Fruit fly (Drosophila melanogaster) whole organism, embryonic: ENCODE results near the gene dob.

Experiments
- B-H2 ChIP-seq: fragments of 200-800 bp; sonication (Bioruptor generic); optimal IDR thresholded peaks from 2 replicates; lab custom pipeline; 2018; ENCODE audit warnings: missing biosample characterization, mild to moderate bottlenecking, missing genetic modification characterization
- CG10565 ChIP-seq: fragments of 200-800 bp; sonication (Bioruptor generic); optimal IDR thresholded peaks from 3 replicates; lab custom pipeline; 2016; ENCODE audit warnings: missing biosample characterization, mild to moderate bottlenecking, missing genetic modification characterization
- CG11456 ChIP-seq: fragments of 200-800 bp; sonication (Bioruptor generic); IDR thresholded peaks from 3 replicates; pipeline ENCODE4 v1.3.6; 2022; ENCODE audit warnings: missing biosample characterization, missing genetic modification characterization
- CG11504 ChIP-seq: fragments of 200-800 bp; sonication (Bioruptor generic); optimal IDR thresholded peaks from 3 replicates; lab custom pipeline; 2019; ENCODE audit warnings: missing biosample characterization, mild to moderate bottlenecking, missing genetic modification characterization, moderate library complexity
- CG1233 ChIP-seq: fragments of 200-800 bp; sonication (Bioruptor generic); optimal IDR thresholded peaks from 4 replicates; lab custom pipeline; 2018; ENCODE audit warnings: missing biosample characterization, mild to moderate bottlenecking, missing genetic modification characterization
- CG13424 ChIP-seq: fragments of 200-800 bp; sonication (Bioruptor generic); optimal IDR thresholded peaks from 2 replicates; lab custom pipeline; 2019; ENCODE audit warnings: missing biosample characterization, mild to moderate bottlenecking, missing genetic modification characterization, moderate library complexity
- CG15696 ChIP-seq: fragments of 200-800 bp; sonication (Bioruptor generic); optimal IDR thresholded peaks from 2 replicates; lab custom pipeline; 2019; ENCODE audit warnings: missing biosample characterization, mild to moderate bottlenecking, missing genetic modification characterization, moderate library complexity
- CG1792 ChIP-seq: fragments of 200-800 bp; sonication (Bioruptor generic); optimal IDR thresholded peaks from 2 replicates; lab custom pipeline; 2016; ENCODE audit warnings: missing biosample characterization, missing genetic modification characterization
- CG2889 ChIP-seq: fragments of 200-800 bp; sonication (Bioruptor generic); IDR thresholded peaks from 3 replicates; pipeline ENCODE4 v1.3.6; 2022; ENCODE audit warnings: missing biosample characterization, missing genetic modification characterization
- CG3163 ChIP-seq: fragments of 200-800 bp; sonication (Bioruptor generic); optimal IDR thresholded peaks from 3 replicates; lab custom pipeline; 2016; ENCODE audit warnings: missing biosample characterization, missing genetic modification characterization
- CG33557 ChIP-seq: fragments of 200-800 bp; sonication (Bioruptor generic); optimal IDR thresholded peaks from 2 replicates; lab custom pipeline; 2019; ENCODE audit warnings: missing biosample characterization, mild to moderate bottlenecking, missing genetic modification characterization, moderate library complexity
- CG34224 ChIP-seq: fragments of 200-800 bp; sonication (Bioruptor generic); IDR thresholded peaks from 3 replicates; pipeline ENCODE4 v1.3.6; 2022; ENCODE audit warnings: missing biosample characterization, missing genetic modification characterization; ENCODE audit not compliant: partially characterized antibody
- CG34422 ChIP-seq: fragments of 200-800 bp; sonication (Bioruptor generic); IDR thresholded peaks from 3 replicates; pipeline ENCODE4 v1.3.6; 2022; ENCODE audit warnings: missing biosample characterization, missing genetic modification characterization
- CG3726 ChIP-seq: fragments of 200-800 bp; sonication (Bioruptor generic); IDR thresholded peaks from 3 replicates; pipeline ENCODE4, ENCODE4 v1.3.6; 2022; ENCODE audit warnings: missing biosample characterization, missing genetic modification characterization
- CG3847 ChIP-seq: fragments of 200-800 bp; sonication (Bioruptor generic); IDR thresholded peaks from 2 replicates; pipeline ENCODE4 v1.3.6; 2022; ENCODE audit warnings: missing biosample characterization, missing genetic modification characterization
- CG7928 ChIP-seq: fragments of 200-800 bp; sonication (Bioruptor generic); optimal IDR thresholded peaks from 2 replicates; lab custom pipeline; 2017; ENCODE audit warnings: missing biosample characterization, mild to moderate bottlenecking, missing genetic modification characterization
- CG8290 ChIP-seq, 3 experiments: fragments of 200-800 bp; sonication (Bioruptor generic); optimal IDR thresholded peaks; 2 replicates each; lab custom pipeline; 2016 to 2019; ENCODE audit warnings: missing biosample characterization in 3 of 3, missing genetic modification characterization in 3 of 3, mild to moderate bottlenecking in 2 of 3, moderate library complexity in 1 of 3
- E2f2 ChIP-seq: fragments of 200-800 bp; sonication (Bioruptor generic); IDR thresholded peaks from 2 replicates; pipeline ENCODE4 v1.3.6; 2022; ENCODE audit warnings: missing biosample characterization, missing genetic modification characterization
- Ets97D ChIP-seq: fragments of 200-800 bp; sonication (Bioruptor generic); optimal IDR thresholded peaks from 3 replicates; lab custom pipeline; 2016; ENCODE audit warnings: missing biosample characterization, missing genetic modification characterization
- Fer3 ChIP-seq: fragments of 200-800 bp; sonication (Bioruptor generic); optimal IDR thresholded peaks from 2 replicates; lab custom pipeline; 2018; ENCODE audit warnings: missing biosample characterization, mild to moderate bottlenecking, missing genetic modification characterization, moderate library complexity
- Kr ChIP-seq: fragments of 200-800 bp; sonication (Bioruptor generic); optimal IDR thresholded peaks from 2 replicates; lab custom pipeline; 2017; ENCODE audit warnings: missing biosample characterization, mild to moderate bottlenecking, missing genetic modification characterization
- MBD-R2 ChIP-seq: fragments of 200-800 bp; sonication (Bioruptor generic); IDR thresholded peaks from 2 replicates; pipeline ENCODE4 v1.3.6; 2022; ENCODE audit warnings: missing biosample characterization, missing genetic modification characterization
- Mes4 ChIP-seq: fragments of 200-800 bp; sonication (Bioruptor generic); optimal IDR thresholded peaks from 2 replicates; lab custom pipeline; 2016; ENCODE audit warnings: missing biosample characterization, missing genetic modification characterization
- Rfx ChIP-seq: fragments of 200-800 bp; sonication (Bioruptor generic); IDR thresholded peaks from 2 replicates; pipeline ENCODE4 v1.3.6; 2022; ENCODE audit warnings: missing biosample characterization, missing genetic modification characterization
- Sox102F ChIP-seq: fragments of 200-800 bp; sonication (Bioruptor generic); optimal IDR thresholded peaks from 2 replicates; lab custom pipeline; 2018; ENCODE audit warnings: missing biosample characterization, mild to moderate bottlenecking, missing genetic modification characterization, moderate library complexity
- Ssrp ChIP-seq: fragments of 200-800 bp; sonication (Bioruptor generic); optimal IDR thresholded peaks from 2 replicates; lab custom pipeline; 2018; ENCODE audit warnings: missing biosample characterization, mild to moderate bottlenecking, missing genetic modification characterization, moderate library complexity
- Vsx1 ChIP-seq: fragments of 200-800 bp; sonication (Bioruptor generic); optimal IDR thresholded peaks from 2 replicates; lab custom pipeline; 2017; ENCODE audit warnings: missing biosample characterization, mild to moderate bottlenecking, missing genetic modification characterization, missing genetic modification reagents
- Xbp1 ChIP-seq: fragments of 200-800 bp; sonication (Bioruptor generic); optimal IDR thresholded peaks from 3 replicates; lab custom pipeline; 2016; ENCODE audit warnings: missing biosample characterization, mild to moderate bottlenecking, missing genetic modification characterization
- ab ChIP-seq: fragments of 200-800 bp; sonication (Bioruptor generic); optimal IDR thresholded peaks from 2 replicates; lab custom pipeline; 2016; ENCODE audit warnings: missing biosample characterization, missing genetic modification characterization
- amos ChIP-seq: fragments of 200-800 bp; sonication (Bioruptor generic); IDR thresholded peaks from 2 replicates; pipeline ENCODE4 v1.3.6; 2022; ENCODE audit warnings: missing biosample characterization, missing genetic modification characterization; ENCODE audit not compliant: partially characterized antibody
- aop ChIP-seq: fragments of 200-800 bp; sonication (Bioruptor generic); IDR thresholded peaks from 2 replicates; pipeline ENCODE4 v1.3.6; 2022; ENCODE audit warnings: missing biosample characterization, missing genetic modification characterization
- bsh ChIP-seq, 2 experiments: fragments of 200-800 bp; sonication (Bioruptor generic); optimal IDR thresholded peaks; 2 replicates each; lab custom pipeline; 2017 to 2018; ENCODE audit warnings: mild to moderate bottlenecking in 2 of 2, missing biosample characterization in 2 of 2, missing genetic modification characterization in 2 of 2, moderate library complexity in 1 of 2
- cato ChIP-seq: fragments of 200-800 bp; sonication (Bioruptor generic); optimal IDR thresholded peaks from 2 replicates; lab custom pipeline; 2016; ENCODE audit warnings: missing biosample characterization, missing genetic modification characterization, borderline replicate concordance
- croc ChIP-seq: fragments of 200-800 bp; sonication (Bioruptor generic); conservative IDR thresholded peaks from 3 replicates; pipeline ENCODE4 v1.3.6; 2022; ENCODE audit warnings: missing biosample characterization, missing genetic modification characterization
- crp ChIP-seq, 2 experiments: fragments of 200-800 bp; sonication (Bioruptor generic); optimal IDR thresholded peaks; 2 replicates in 1 of 2; 3 replicates in 1 of 2; lab custom pipeline; 2017; ENCODE audit warnings: missing biosample characterization in 2 of 2, missing genetic modification characterization in 2 of 2, mild to moderate bottlenecking in 1 of 2, moderate library complexity in 1 of 2
- dm ChIP-seq: fragments of 200-800 bp; sonication (Bioruptor generic); optimal IDR thresholded peaks from 3 replicates; lab custom pipeline; 2016; ENCODE audit warnings: missing biosample characterization, missing genetic modification characterization
- exex ChIP-seq: fragments of 200-800 bp; sonication (Bioruptor generic); optimal IDR thresholded peaks from 4 replicates; lab custom pipeline; 2018; ENCODE audit warnings: missing biosample characterization, mild to moderate bottlenecking, missing genetic modification characterization, moderate library complexity
- grau ChIP-seq: fragments of 200-800 bp; optimal IDR thresholded peaks from 3 replicates; lab custom pipeline; 2019; ENCODE audit warnings: missing biosample characterization, mild to moderate bottlenecking, missing genetic modification characterization, moderate library complexity
- gro ChIP-seq: fragments of 200-800 bp; sonication (Bioruptor generic); optimal IDR thresholded peaks from 2 replicates; lab custom pipeline; 2016; ENCODE audit warnings: missing biosample characterization, missing genetic modification characterization
- gt ChIP-seq: fragments of 200-800 bp; sonication (Bioruptor generic); IDR thresholded peaks from 2 replicates; pipeline ENCODE4 v1.3.6; 2022; ENCODE audit warnings: missing biosample characterization, missing genetic modification characterization
- inv ChIP-seq: fragments of 200-800 bp; sonication (Bioruptor generic); IDR thresholded peaks from 2 replicates; pipeline ENCODE4 v1.3.6; 2022; ENCODE audit warnings: missing biosample characterization, missing genetic modification characterization; ENCODE audit not compliant: partially characterized antibody
- kay ChIP-seq: fragments of 200-800 bp; sonication (Bioruptor generic); optimal IDR thresholded peaks from 2 replicates; lab custom pipeline; 2016; ENCODE audit warnings: missing biosample characterization, missing genetic modification characterization
- luna ChIP-seq: fragments of 200-800 bp; sonication (Bioruptor generic); optimal IDR thresholded peaks from 2 replicates; lab custom pipeline; 2016; ENCODE audit warnings: missing biosample characterization, missing genetic modification characterization
- nau ChIP-seq: fragments of 200-800 bp; sonication (Bioruptor generic); optimal IDR thresholded peaks from 3 replicates; lab custom pipeline; 2017; ENCODE audit warnings: missing biosample characterization, mild to moderate bottlenecking, missing genetic modification characterization, missing genetic modification reagents
- psq ChIP-seq: fragments of 200-800 bp; sonication (Bioruptor generic); optimal IDR thresholded peaks from 2 replicates; lab custom pipeline; 2017; ENCODE audit warnings: missing biosample characterization, missing genetic modification characterization
- so ChIP-seq: fragments of 200-800 bp; sonication (Bioruptor generic); IDR thresholded peaks from 3 replicates; pipeline ENCODE4 v1.3.6; 2022; ENCODE audit warnings: missing biosample characterization, missing genetic modification characterization
- trh ChIP-seq: fragments of 200-800 bp; sonication (Bioruptor generic); optimal IDR thresholded peaks from 2 replicates; lab custom pipeline; 2016; ENCODE audit warnings: missing biosample characterization, missing genetic modification characterization
- zf30C ChIP-seq: fragments of 200-800 bp; sonication (Bioruptor generic); optimal IDR thresholded peaks from 3 replicates; lab custom pipeline; 2018; ENCODE audit warnings: missing biosample characterization, mild to moderate bottlenecking, missing genetic modification characterization
- zfh1 ChIP-seq: fragments of 200-800 bp; sonication (Bioruptor generic); IDR thresholded peaks from 3 replicates; pipeline ENCODE4 v1.3.6; 2022; ENCODE audit warnings: missing biosample characterization, missing genetic modification characterization

dob gene

DNA sequence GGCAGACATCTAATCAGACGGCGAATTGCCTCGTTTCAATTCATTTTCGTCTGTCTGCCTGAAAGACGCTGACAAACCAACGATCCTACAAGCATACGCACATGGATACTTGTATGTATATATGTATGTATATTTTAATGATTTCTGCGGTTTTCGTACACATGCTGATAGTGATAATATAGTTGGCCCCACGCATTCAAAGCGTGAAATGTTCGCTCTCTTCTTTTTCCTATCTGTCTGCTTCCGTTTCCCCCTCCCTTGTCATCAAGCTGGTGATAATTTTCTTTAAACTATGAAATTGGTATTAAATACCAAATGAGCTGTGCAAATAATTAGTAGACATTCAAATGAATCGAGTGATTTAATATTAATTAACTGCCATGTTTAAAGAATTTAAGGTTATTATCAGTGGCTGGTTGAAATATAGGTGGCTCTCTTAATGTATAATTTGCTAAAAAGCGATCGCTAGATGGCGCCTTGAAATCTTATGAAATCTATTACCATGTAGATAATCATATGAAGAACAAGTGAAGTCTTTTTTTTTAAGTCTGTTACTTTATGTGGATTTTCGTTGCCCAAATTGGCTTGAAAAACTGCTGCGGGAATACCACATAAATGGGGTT is 14.1 kb downstream of the dob start, which contains the start of gene CG33177 (continued):
- TF ChIP-seq so (GFP tag; lab: Robert Waterston, UW) (no peak), Ets97D (peak; percentile 18), zf30C (GFP tag; lab: Kevin White, UChicago) (no peak), Sox102F (peak; percentile 9), gt (GFP tag; lab: Robert Waterston, UW) (no peak), CG3163 (GFP tag; lab: Kevin White, UChicago) (no peak), E2f2 (GFP tag; lab: Robert Waterston, UW) (0 out of 2 replicates have a peak, but pooled peaks have one; percentile 9), Kr (GFP tag; lab: Kevin White, UChicago) (no peak), trh (GFP tag; lab: Kevin White, UChicago) (no peak), inv (no peak), luna (GFP tag; lab: Kevin White, UChicago) (no peak), ab (GFP tag; lab: Kevin White, UChicago) (no peak), Ssrp (tag; lab: Kevin White, UChicago) (no peak), CG34224 (GFP tag; lab: Robert Waterston, UW) (no peak), zfh1 (GFP tag; lab: Robert Waterston, UW) (no peak), B-H2 (peak; percentile 39), exex (tag; lab: Kevin White, UChicago) (peak; percentile 91), amos (0 out of 2 replicates have a peak, but pooled peaks have one; percentile 10), CG13424 (tag; lab: Kevin White, UChicago) (peak; percentile 21), CG8290 (GFP tag; optimal IDR thresholded peaks at IDR 0.05; lab: Kevin White, UChicago) (peak; percentile 43), CG8290 (tag; optimal IDR thresholded peaks at IDR 0.05; lab: Kevin White, UChicago) (peak in 1 of 2 experiments; percentile 8), gro (GFP tag; lab: Kevin White, UChicago) (peak; percentile 10), aop (no peak), MBD-R2 (GFP tag; lab: Robert Waterston, UW) (no peak), CG33557 (no peak), nau (GFP tag; lab: Kevin White, UChicago) (no peak), Mes4 (GFP tag; lab: Kevin White, UChicago) (peak; percentile 5), CG11504 (tag; lab: Kevin White, UChicago) (peak; percentile 28), CG34422 (GFP tag; lab: Robert Waterston, UW) (no peak), crp (GFP tag; optimal IDR thresholded peaks at IDR 0.05; lab: Kevin White, UChicago) (no peak), CG3726 (GFP tag; lab: Robert Waterston, UW) (no peak), CG7928 (GFP tag; lab: Kevin White, UChicago) (no peak), psq (GFP tag; lab: Kevin White, UChicago) (no peak), grau (tag; lab: Kevin White, UChicago) (peak; percentile 29), CG1233 (no peak), Fer3 (peak; percentile 20), croc (GFP tag; lab: Robert Waterston, UW) (no peak), Xbp1 (GFP tag; lab: Kevin White, UChicago) (peak; percentile 28), CG3847 (GFP tag; lab: Robert Waterston, UW) (no peak), CG15696 (tag; lab: Kevin White, UChicago) (peak; percentile 32), dm (GFP tag; lab: Kevin White, UChicago) (no peak), CG10565 (GFP tag; lab: Kevin White, UChicago) (no peak), CG1792 (no peak), Rfx (GFP tag; lab: Robert Waterston, UW) (peak; percentile 53; the same call in 1 of the 2 replicates), CG11456 (GFP tag; lab: Robert Waterston, UW) (peak; percentile 60; the same call in 1 of the 3 replicates), cato (GFP tag; lab: Kevin White, UChicago) (no peak), Vsx1 (no peak), kay (GFP tag; lab: Kevin White, UChicago) (no peak), bsh (GFP tag; optimal IDR thresholded peaks at IDR 0.05; lab: Kevin White, UChicago) (no peak), CG2889 (GFP tag; lab: Robert Waterston, UW) (no peak)
